Worm (Caenorhabditis elegans): ENCODE data around the gene usip-1.

DNA sequence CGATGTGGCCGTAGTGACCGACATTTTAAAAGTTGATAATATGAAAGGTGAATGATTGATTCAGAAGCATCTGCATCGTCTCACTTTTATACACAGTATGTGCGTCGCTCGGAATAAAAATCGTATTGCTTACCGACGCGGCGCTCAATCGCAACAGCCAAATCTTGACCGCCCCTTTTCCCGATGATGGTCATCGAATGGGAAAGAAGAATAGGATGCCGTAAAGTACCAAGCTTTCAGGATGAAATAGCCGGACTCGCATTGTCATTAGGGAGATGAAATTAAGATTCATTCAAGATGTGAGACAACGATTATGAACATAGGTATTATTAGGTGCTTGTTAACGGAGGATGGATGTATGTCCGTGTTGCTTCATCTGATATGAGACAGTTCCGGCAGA, 14.6 kb upstream of the usip-1 start, which contains the start of gene lon-3:
- TF ChIP-seq him-1 (tag; optimal IDR thresholded peaks at IDR 0.05) (no peak), W03F9.2 (tag; optimal IDR thresholded peaks at IDR 0.05) (no peak)

All from whole organism, L4/young adult.